Worm (Caenorhabditis elegans) whole organism, L2 larva: ENCODE data around the gene haao-1.

Experiments used
- ZK546.5 ChIP-seq: sonication (generic microtip); optimal IDR thresholded peaks from 2 replicates; lab custom pipeline; 2017; ENCODE audit warnings: missing biosample characterization, missing genetic modification characterization
- ceh-82 ChIP-seq: fragments of 150-350 bp; optimal IDR thresholded peaks from 2 replicates; lab custom pipeline; 2014; ENCODE audit warnings: missing biosample characterization, missing genetic modification characterization
- egl-27 ChIP-seq: sonication (generic microtip); optimal IDR thresholded peaks from 3 replicates; lab custom pipeline; 2017; ENCODE audit warnings: missing biosample characterization, missing genetic modification reagents, missing genetic modification characterization
- fos-1 ChIP-seq: fragments of 150-350 bp; optimal IDR thresholded peaks from 2 replicates; lab custom pipeline; 2014; ENCODE audit warnings: missing biosample characterization, missing genetic modification characterization
- nhr-6 ChIP-seq: fragments of 150-350 bp; optimal IDR thresholded peaks from 2 replicates; lab custom pipeline; 2014; ENCODE audit warnings: missing biosample characterization, missing genetic modification characterization

ce11 chrV:9539638-9540037, 34.9 kb downstream of the haao-1 start, which contains the start of gene C50F4.12:
- no peak for TF ChIP-seq ZK546.5 (tag; lab: Kevin White, UChicago)
- TF ChIP-seq nhr-6 = no peak
- no peak for TF ChIP-seq egl-27 (tag; lab: Kevin White, UChicago)
- TF ChIP-seq ceh-82 (tag; lab: Kevin White, UChicago) = no peak
- TF ChIP-seq fos-1 (tag; lab: Kevin White, UChicago) = no peak
